Worm (Caenorhabditis elegans) whole organism, midembryonic: Measurements from ENCODE around the gene csn-3.

Experiments
- T22C8.4 ChIP-seq: fragments of 200-800 bp; sonication (Bioruptor generic); IDR thresholded peaks from 2 replicates; pipeline ENCODE4 v1.3.6; 2022; ENCODE audit warnings: missing genetic modification characterization, missing compliant biosample characterization
- cog-1 ChIP-seq: sonication (generic microtip); optimal IDR thresholded peaks from 2 replicates; lab custom pipeline; 2016; ENCODE audit warnings: missing genetic modification characterization, missing compliant biosample characterization
- flt-1 ChIP-seq: fragments of 200-800 bp; sonication (Bioruptor generic); IDR thresholded peaks from 2 replicates; pipeline ENCODE4 v1.3.6; 2022; ENCODE audit warnings: missing genetic modification characterization, missing compliant biosample characterization
- med-1 ChIP-seq: sonication (generic microtip); optimal IDR thresholded peaks from 2 replicates; lab custom pipeline; 2017; ENCODE audit warnings: missing genetic modification characterization, mild to moderate bottlenecking, missing compliant biosample characterization, antibody characterized with exemption, missing genetic modification reagents; ENCODE audit not compliant: insufficient read depth
- ref-1 ChIP-seq: fragments of 200-800 bp; sonication (Bioruptor generic); conservative IDR thresholded peaks from 2 replicates; pipeline ENCODE4 v1.3.6; 2022; ENCODE audit warnings: missing genetic modification reagents, missing genetic modification characterization, missing compliant biosample characterization
- tab-1 ChIP-seq: fragments of 200-800 bp; sonication (Bioruptor generic); IDR thresholded peaks from 2 replicates; pipeline ENCODE4 v1.3.6; 2022; ENCODE audit warnings: missing genetic modification characterization, missing compliant biosample characterization
- ztf-23 ChIP-seq: fragments of 200-800 bp; sonication (Bioruptor generic); IDR thresholded peaks from 2 replicates; pipeline ENCODE4 v1.3.6; 2022; ENCODE audit warnings: missing genetic modification reagents, missing genetic modification characterization, missing compliant biosample characterization

DNA sequence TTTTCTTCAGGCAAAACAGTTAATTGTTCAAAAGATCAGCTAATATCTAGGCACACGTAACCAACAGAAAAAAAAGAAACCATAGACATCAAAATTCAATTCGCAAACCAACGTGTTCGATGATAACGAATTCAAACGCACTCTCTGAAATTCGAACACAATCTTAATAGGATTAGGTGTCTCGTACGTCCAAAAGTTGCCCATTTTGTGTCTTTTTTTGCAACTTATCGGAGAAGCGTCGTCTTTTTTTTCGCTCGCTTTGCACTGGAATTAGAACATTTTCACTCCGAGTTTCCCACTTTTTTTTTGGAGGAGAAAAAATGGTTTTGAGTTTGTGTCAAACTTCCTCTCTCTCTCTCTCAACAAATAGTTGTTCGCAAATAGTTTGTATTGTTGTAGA is 5.5 kb upstream of the csn-3 start:
- no peak for TF ChIP-seq tab-1 (GFP tag; lab: Robert Waterston, UW)
- no peak for TF ChIP-seq ref-1
- no peak for TF ChIP-seq med-1 (GFP tag; lab: Kevin White, UChicago)
- no peak for TF ChIP-seq ztf-23 (GFP tag; lab: Robert Waterston, UW)
- no peak for TF ChIP-seq cog-1 (tag; lab: Kevin White, UChicago)
- TF ChIP-seq T22C8.4 = no peak
- TF ChIP-seq flt-1 (GFP tag; lab: Robert Waterston, UW) = no peak
